Worm (Caenorhabditis elegans): ENCODE measurements around the gene D2089.3.

ce11 chrII:10707439-10708096 lies 42.6 kb upstream of the D2089.3 start:
- TF ChIP-seq him-1 (tag; optimal IDR thresholded peaks at IDR 0.05) = no peak
- no peak for TF ChIP-seq W03F9.2 (tag; optimal IDR thresholded peaks at IDR 0.05)

All from whole organism, L4/young adult.